Fruit fly (Drosophila melanogaster) whole organism, embryonic: ENCODE data around the gene CycE.

Experiments used
- Bdp1 ChIP-seq: fragments of 200-800 bp; sonication (Bioruptor generic); optimal IDR thresholded peaks from 3 replicates; lab custom pipeline; 2016; ENCODE audit warnings: missing biosample characterization, missing genetic modification characterization
- Blimp-1 ChIP-seq: fragments of 200-800 bp; sonication (Bioruptor generic); optimal IDR thresholded peaks from 3 replicates; lab custom pipeline; 2018; ENCODE audit warnings: missing biosample characterization, missing genetic modification characterization, mild to moderate bottlenecking, moderate library complexity, missing genetic modification reagents
- CG10321 ChIP-seq: fragments of 200-800 bp; sonication (Bioruptor generic); IDR thresholded peaks from 2 replicates; pipeline ENCODE4 v1.3.6; 2022; ENCODE audit warnings: missing biosample characterization, missing genetic modification characterization
- CG10431 ChIP-seq: fragments of 200-800 bp; sonication (Bioruptor generic); optimal IDR thresholded peaks from 3 replicates; lab custom pipeline; 2018; ENCODE audit warnings: missing biosample characterization, mild to moderate bottlenecking, missing genetic modification characterization
- CG11456 ChIP-seq: fragments of 200-800 bp; sonication (Bioruptor generic); IDR thresholded peaks from 3 replicates; pipeline ENCODE4 v1.3.6; 2022; ENCODE audit warnings: missing biosample characterization, missing genetic modification characterization
- CG11723 ChIP-seq: fragments of 200-800 bp; sonication (Bioruptor generic); optimal IDR thresholded peaks from 2 replicates; lab custom pipeline; 2017; ENCODE audit warnings: missing biosample characterization, mild to moderate bottlenecking, missing genetic modification characterization
- CG12942 ChIP-seq: fragments of 200-800 bp; sonication (Bioruptor generic); optimal IDR thresholded peaks from 3 replicates; lab custom pipeline; 2016; ENCODE audit warnings: missing biosample characterization, missing genetic modification characterization
- CG14441 ChIP-seq: fragments of 200-800 bp; sonication (Bioruptor generic); IDR thresholded peaks from 2 replicates; pipeline ENCODE4 v1.3.6; 2022; ENCODE audit warnings: missing biosample characterization, missing genetic modification characterization
- CG1603 ChIP-seq: fragments of 200-800 bp; sonication (Bioruptor generic); optimal IDR thresholded peaks from 2 replicates; lab custom pipeline; 2019; ENCODE audit warnings: missing biosample characterization, mild to moderate bottlenecking, missing genetic modification characterization, moderate library complexity
- CG16779 ChIP-seq: fragments of 200-800 bp; sonication (Bioruptor generic); IDR thresholded peaks from 2 replicates; pipeline ENCODE4 v1.3.6; 2022; ENCODE audit warnings: missing biosample characterization, missing genetic modification characterization
- CG17186 ChIP-seq: fragments of 200-800 bp; sonication (Bioruptor generic); optimal IDR thresholded peaks from 3 replicates; lab custom pipeline; 2017; ENCODE audit warnings: missing biosample characterization, missing genetic modification reagents, missing genetic modification characterization
- CG18764 ChIP-seq: fragments of 200-800 bp; sonication (Bioruptor generic); optimal IDR thresholded peaks from 3 replicates; lab custom pipeline; 2016; ENCODE audit warnings: missing biosample characterization, missing genetic modification characterization
- CG2120 ChIP-seq: fragments of 200-800 bp; sonication (Bioruptor generic); optimal IDR thresholded peaks from 3 replicates; lab custom pipeline; 2016; ENCODE audit warnings: missing biosample characterization, missing genetic modification characterization
- CG31388 ChIP-seq: fragments of 200-800 bp; sonication (Bioruptor generic); optimal IDR thresholded peaks from 2 replicates; lab custom pipeline; 2016; ENCODE audit warnings: missing biosample characterization, missing genetic modification characterization
- CG33213 ChIP-seq: fragments of 200-800 bp; sonication (Bioruptor generic); optimal IDR thresholded peaks from 3 replicates; lab custom pipeline; 2016; ENCODE audit warnings: missing biosample characterization, missing genetic modification characterization
- CG6254 ChIP-seq: fragments of 200-800 bp; sonication (Bioruptor generic); optimal IDR thresholded peaks from 3 replicates; lab custom pipeline; 2017; ENCODE audit warnings: mild to moderate bottlenecking, missing biosample characterization, missing genetic modification reagents, missing genetic modification characterization
- CG7357 ChIP-seq: fragments of 200-800 bp; sonication (Bioruptor generic); IDR thresholded peaks from 3 replicates; pipeline ENCODE4 v1.3.6; 2022; ENCODE audit warnings: missing biosample characterization, missing genetic modification characterization
- CG7839 ChIP-seq: fragments of 200-800 bp; sonication (Bioruptor generic); optimal IDR thresholded peaks from 3 replicates; lab custom pipeline; 2018; ENCODE audit warnings: missing biosample characterization, mild to moderate bottlenecking, missing genetic modification characterization, moderate library complexity
- CG9437 ChIP-seq: fragments of 200-800 bp; sonication (Bioruptor generic); optimal IDR thresholded peaks from 2 replicates; lab custom pipeline; 2018; ENCODE audit warnings: missing biosample characterization, mild to moderate bottlenecking, missing genetic modification characterization
- CG9609 ChIP-seq: fragments of 200-800 bp; sonication (Bioruptor generic); optimal IDR thresholded peaks from 3 replicates; lab custom pipeline; 2016; ENCODE audit warnings: missing biosample characterization, missing genetic modification characterization
- D19A ChIP-seq: fragments of 200-800 bp; optimal IDR thresholded peaks from 3 replicates; lab custom pipeline; 2019; ENCODE audit warnings: missing biosample characterization, mild to moderate bottlenecking, missing genetic modification characterization, moderate library complexity
- Doc3 ChIP-seq: fragments of 200-800 bp; sonication (Bioruptor generic); IDR thresholded peaks from 3 replicates; pipeline ENCODE4 v1.3.6; 2022; ENCODE audit warnings: missing biosample characterization, missing genetic modification characterization; ENCODE audit not compliant: partially characterized antibody
- Drgx ChIP-seq: fragments of 200-800 bp; sonication (Bioruptor generic); IDR thresholded peaks from 2 replicates; pipeline ENCODE4 v1.3.6; 2022; ENCODE audit warnings: missing biosample characterization, missing genetic modification characterization
- Fer1 ChIP-seq: fragments of 200-800 bp; sonication (Bioruptor generic); optimal IDR thresholded peaks from 2 replicates; lab custom pipeline; 2017; ENCODE audit warnings: missing biosample characterization, mild to moderate bottlenecking, missing genetic modification characterization
- Fer2 ChIP-seq: fragments of 200-800 bp; sonication (Bioruptor generic); optimal IDR thresholded peaks from 2 replicates; lab custom pipeline; 2018; ENCODE audit warnings: missing biosample characterization, mild to moderate bottlenecking, missing genetic modification characterization, moderate library complexity
- H15 ChIP-seq: fragments of 200-800 bp; sonication (Bioruptor generic); IDR thresholded peaks from 3 replicates; pipeline ENCODE4 v1.3.6; 2022; ENCODE audit warnings: missing biosample characterization, missing genetic modification characterization
- H2.0 ChIP-seq: fragments of 200-800 bp; sonication (Bioruptor generic); IDR thresholded peaks from 2 replicates; pipeline ENCODE4 v1.3.6; 2022; ENCODE audit warnings: missing biosample characterization, missing genetic modification characterization
- Hr51 ChIP-seq, 2 experiments: fragments of 200-800 bp; sonication (Bioruptor generic); optimal IDR thresholded peaks; 2 replicates in 1 of 2; 3 replicates in 1 of 2; lab custom pipeline; 2016 to 2018; ENCODE audit warnings: missing biosample characterization in 2 of 2, missing genetic modification characterization in 2 of 2, mild to moderate bottlenecking in 1 of 2, moderate library complexity in 1 of 2
- Rx ChIP-seq: fragments of 200-800 bp; sonication (Bioruptor generic); IDR thresholded peaks from 2 replicates; pipeline ENCODE4 v1.3.6; 2022; ENCODE audit warnings: missing biosample characterization, missing genetic modification characterization
- Sry-δ ChIP-seq: fragments of 200-800 bp; sonication (Bioruptor generic); optimal IDR thresholded peaks from 2 replicates; lab custom pipeline; 2016; ENCODE audit warnings: missing biosample characterization, missing genetic modification characterization
- Tbp ChIP-seq: fragments of >200 bp; optimal IDR thresholded peaks from 2 replicates; lab custom pipeline; 2018; ENCODE audit warnings: missing biosample characterization, missing genetic modification characterization
- Trl ChIP-seq, 3 experiments: fragments of >200 bp in 2 of 3; fragments of 200-800 bp in 1 of 3; sonication (Bioruptor generic) in 1 of 3; optimal IDR thresholded peaks; 2 replicates in 1 of 3; 3 replicates in 2 of 3; lab custom pipeline; 2016 to 2017; ENCODE audit warnings: missing biosample characterization in 1 of 3, missing genetic modification characterization in 1 of 3
- ab ChIP-seq: fragments of 200-800 bp; sonication (Bioruptor generic); optimal IDR thresholded peaks from 2 replicates; lab custom pipeline; 2016; ENCODE audit warnings: missing biosample characterization, missing genetic modification characterization
- abd-A ChIP-seq: fragments of 200-800 bp; sonication (Bioruptor generic); optimal IDR thresholded peaks from 3 replicates; lab custom pipeline; 2019; ENCODE audit warnings: missing biosample characterization, mild to moderate bottlenecking, missing genetic modification characterization, moderate library complexity
- crc ChIP-seq: fragments of 200-800 bp; sonication (Bioruptor generic); optimal IDR thresholded peaks from 2 replicates; lab custom pipeline; 2016; ENCODE audit warnings: missing biosample characterization, missing genetic modification characterization
- gfzf ChIP-seq: fragments of 200-800 bp; sonication (Bioruptor generic); optimal IDR thresholded peaks from 2 replicates; lab custom pipeline; 2016; ENCODE audit warnings: missing biosample characterization, mild to moderate bottlenecking, missing genetic modification characterization, moderate library complexity
- grn ChIP-seq: fragments of 200-800 bp; sonication (Bioruptor generic); optimal IDR thresholded peaks from 3 replicates; lab custom pipeline; 2017; ENCODE audit warnings: missing biosample characterization, missing genetic modification characterization
- gt ChIP-seq: fragments of 200-800 bp; sonication (Bioruptor generic); IDR thresholded peaks from 2 replicates; pipeline ENCODE4 v1.3.6; 2022; ENCODE audit warnings: missing biosample characterization, missing genetic modification characterization
- insv ChIP-seq, 2 experiments: fragments of 200-800 bp; sonication (Bioruptor generic); optimal IDR thresholded peaks; 3 replicates each; lab custom pipeline; 2016 to 2018; ENCODE audit warnings: missing biosample characterization in 2 of 2, missing genetic modification characterization in 2 of 2
- jumu ChIP-seq: fragments of 200-800 bp; sonication (Bioruptor generic); optimal IDR thresholded peaks from 3 replicates; lab custom pipeline; 2016; ENCODE audit warnings: missing biosample characterization, missing genetic modification characterization
- ken ChIP-seq: fragments of 200-800 bp; sonication (Bioruptor generic); IDR thresholded peaks from 3 replicates; pipeline ENCODE4 v1.3.6; 2022; ENCODE audit warnings: missing biosample characterization, missing genetic modification characterization
- mirr ChIP-seq: fragments of 200-800 bp; sonication (Bioruptor generic); optimal IDR thresholded peaks from 3 replicates; lab custom pipeline; 2018; ENCODE audit warnings: missing biosample characterization, mild to moderate bottlenecking, missing genetic modification characterization
- mld ChIP-seq: fragments of 200-800 bp; sonication (Bioruptor generic); IDR thresholded peaks from 3 replicates; pipeline ENCODE4 v1.3.6; 2022; ENCODE audit warnings: missing biosample characterization, missing genetic modification characterization; ENCODE audit not compliant: partially characterized antibody
- nerfin-1 ChIP-seq: fragments of 200-800 bp; sonication (Bioruptor generic); optimal IDR thresholded peaks from 3 replicates; lab custom pipeline; 2019; ENCODE audit warnings: missing biosample characterization, mild to moderate bottlenecking, missing genetic modification characterization, moderate library complexity
- oc ChIP-seq: fragments of 200-800 bp; sonication (Bioruptor generic); optimal IDR thresholded peaks from 2 replicates; lab custom pipeline; 2018; ENCODE audit warnings: missing biosample characterization, mild to moderate bottlenecking, missing genetic modification characterization, moderate library complexity
- sens ChIP-seq: fragments of 200-800 bp; sonication (Bioruptor generic); peaks from one replicate; lab custom pipeline; 2016; ENCODE audit warnings: missing biosample characterization, missing genetic modification characterization
- sug ChIP-seq: fragments of 200-800 bp; optimal IDR thresholded peaks from 2 replicates; lab custom pipeline; 2019; ENCODE audit warnings: missing biosample characterization, mild to moderate bottlenecking, missing genetic modification characterization, moderate library complexity
- tgo ChIP-seq: fragments of 200-800 bp; sonication (Bioruptor generic); IDR thresholded peaks from 3 replicates; pipeline ENCODE4 v1.3.6; 2022; ENCODE audit warnings: missing biosample characterization, missing genetic modification characterization
- tin ChIP-seq: fragments of 200-800 bp; sonication (Bioruptor generic); optimal IDR thresholded peaks from 3 replicates; lab custom pipeline; 2016; ENCODE audit warnings: missing biosample characterization, missing genetic modification characterization
- tna ChIP-seq: fragments of 200-800 bp; sonication (Bioruptor generic); IDR thresholded peaks from 2 replicates; pipeline ENCODE4 v1.3.6; 2022; ENCODE audit warnings: missing biosample characterization, missing genetic modification characterization; ENCODE audit not compliant: partially characterized antibody

The CycE gene

DNA sequence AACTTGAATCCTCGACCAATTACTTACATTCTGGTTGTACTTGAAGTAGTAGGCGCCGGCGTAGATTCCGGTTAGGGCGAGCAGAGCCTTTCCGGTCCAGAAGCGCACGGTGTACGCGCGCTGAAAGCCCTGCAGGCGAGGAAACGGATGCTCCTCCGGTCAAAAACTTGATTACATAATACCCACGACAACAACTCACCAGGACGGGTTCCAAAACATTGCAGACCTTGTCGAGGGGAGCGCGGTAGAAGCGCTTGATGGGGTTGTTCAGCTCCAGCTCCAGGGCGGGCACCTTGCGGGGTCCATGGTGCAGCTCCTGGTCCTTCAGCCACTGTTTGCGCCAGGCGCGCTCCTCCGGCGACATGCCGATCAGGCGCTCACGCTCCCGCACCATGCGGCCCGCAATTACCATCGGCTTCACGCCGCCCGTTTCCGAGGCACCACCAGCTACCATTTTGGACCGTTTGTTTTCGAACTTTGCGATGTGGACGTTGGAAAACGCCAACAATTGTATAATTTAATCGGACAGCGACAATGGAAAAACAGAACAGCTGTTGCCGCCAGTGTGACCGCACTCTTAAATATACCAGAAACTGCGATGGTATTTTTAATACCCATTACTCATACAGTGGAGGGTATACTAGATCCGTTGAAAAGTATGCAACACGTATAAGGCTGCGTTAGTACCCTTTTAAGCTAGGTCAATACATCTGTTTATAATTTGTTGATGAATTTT is 2.7 kb upstream of the CycE start, which contains the start of gene ND-B17 (continued):
- 0 out of 3 replicates have a peak, but pooled peaks have one; percentile 42 for TF ChIP-seq H15
- TF ChIP-seq gfzf (GFP tag; lab: Kevin White, UChicago), result peak; percentile 76
- no peak for TF ChIP-seq oc (tag; lab: Kevin White, UChicago)
- TF ChIP-seq CG9437, result no peak
- no peak for TF ChIP-seq CG16779
- no peak for TF ChIP-seq D19A (tag; lab: Kevin White, UChicago)
- no peak for TF ChIP-seq nerfin-1 (tag; lab: Kevin White, UChicago)
- no peak for TF ChIP-seq Fer2 (tag; lab: Kevin White, UChicago)
- TF ChIP-seq insv (GFP tag; optimal IDR thresholded peaks at IDR 0.05; lab: Kevin White, UChicago), result no peak
- TF ChIP-seq Fer1 (GFP tag; lab: Kevin White, UChicago), result no peak
- TF ChIP-seq CG2120 (GFP tag; lab: Kevin White, UChicago), result peak; percentile 70
- TF ChIP-seq ab (GFP tag; lab: Kevin White, UChicago), result peak; percentile 25
- TF ChIP-seq H2.0 (GFP tag; lab: Robert Waterston, UW), result peak; percentile 65
- no peak for TF ChIP-seq abd-A (tag; lab: Kevin White, UChicago)
- TF ChIP-seq Drgx (GFP tag; lab: Robert Waterston, UW), result no peak
- TF ChIP-seq Blimp-1 (GFP tag; lab: Kevin White, UChicago), result no peak
- no peak for TF ChIP-seq CG6254 (GFP tag; lab: Kevin White, UChicago)
- TF ChIP-seq grn, result no peak
- TF ChIP-seq CG9609 (GFP tag; lab: Kevin White, UChicago), result peak; percentile 29
- TF ChIP-seq tgo (GFP tag; lab: Robert Waterston, UW), result no peak; the same call in 2 of the 3 replicates
- no peak for TF ChIP-seq CG31388 (GFP tag; lab: Kevin White, UChicago)
- peak; percentile 29 for TF ChIP-seq sug (tag; lab: Kevin White, UChicago)
- TF ChIP-seq Rx (GFP tag; lab: Robert Waterston, UW), result 0 out of 2 replicates have a peak, but pooled peaks have one; percentile 19
- TF ChIP-seq mld, result no peak
- no peak for TF ChIP-seq mirr (GFP tag; lab: Kevin White, UChicago)
- TF ChIP-seq ken, result peak; percentile 75
- TF ChIP-seq tin (GFP tag; lab: Kevin White, UChicago), result peak; percentile 37
- no peak for TF ChIP-seq CG10321 (GFP tag; lab: Robert Waterston, UW)
- no peak for TF ChIP-seq CG10431
- TF ChIP-seq Bdp1 (GFP tag; lab: Kevin White, UChicago), result peak; percentile 6
- TF ChIP-seq Trl (optimal IDR thresholded peaks at IDR 0.05; lab: Kevin White, UChicago), result no peak
- peak; percentile 66 for TF ChIP-seq Trl (GFP tag; optimal IDR thresholded peaks at IDR 0.05; lab: Kevin White, UChicago)
- no peak for TF ChIP-seq CG17186 (GFP tag; lab: Kevin White, UChicago)
- TF ChIP-seq CG33213 (GFP tag; lab: Kevin White, UChicago), result peak; percentile 37
- TF ChIP-seq CG11456, result peak; percentile 82
- no peak for TF ChIP-seq Doc3 (GFP tag; lab: Robert Waterston, UW)
- TF ChIP-seq CG11723 (GFP tag; lab: Kevin White, UChicago), result no peak
- peak; percentile 22 for TF ChIP-seq jumu
- TF ChIP-seq CG1603, result peak; percentile 72
- no peak for TF ChIP-seq Tbp (GFP tag; lab: Kevin White, UChicago)
- TF ChIP-seq Sry-δ, result peak; percentile 12
- TF ChIP-seq CG12942, result peak; percentile 55
- TF ChIP-seq CG18764 (GFP tag; lab: Kevin White, UChicago), result no peak
- no peak for TF ChIP-seq CG7357 (GFP tag; lab: Robert Waterston, UW)
- TF ChIP-seq tna (GFP tag; lab: Robert Waterston, UW), result no peak
- no peak for TF ChIP-seq CG7839 (tag; lab: Kevin White, UChicago)
- no peak for TF ChIP-seq crc (GFP tag; lab: Kevin White, UChicago)
- TF ChIP-seq Hr51 (GFP tag; optimal IDR thresholded peaks at IDR 0.05; lab: Kevin White, UChicago), result peak in 1 of 2 experiments; percentile 37
- TF ChIP-seq sens (GFP tag; lab: Kevin White, UChicago), result peak; percentile 93
- TF ChIP-seq gt (GFP tag; lab: Robert Waterston, UW), result no peak
- TF ChIP-seq CG14441 (GFP tag; lab: Robert Waterston, UW), result peak; percentile 65
